Fruit fly (Drosophila melanogaster): ENCODE results near the gene CG31915.

CG31915 gene

dm6 chr2L:5523848-5524473, 4.0 kb upstream of the CG31915 start, which contains the start of the genes Vps52 and Elp4 (continued):
- TF ChIP-seq CG30431 (GFP tag; optimal IDR thresholded peaks at IDR 0.05) = peak; percentile 21
- peak; percentile 78 for TF ChIP-seq CG13894 (tag; optimal IDR thresholded peaks at IDR 0.05)
- TF ChIP-seq vnd (GFP tag; IDR thresholded peaks at IDR 0.05; ENCODE audit: partially characterized antibody) = peak; percentile 78
- TF ChIP-seq E2f1 (GFP tag; IDR thresholded peaks at IDR 0.05) = peak; percentile 66
- TF ChIP-seq Scr (GFP tag; IDR thresholded peaks at IDR 0.05; ENCODE audit: partially characterized antibody) = peak; percentile 77
- peak; percentile 16 for TF ChIP-seq CG2875 (GFP tag; optimal IDR thresholded peaks at IDR 0.05)
- no peak for TF ChIP-seq chm (GFP tag; IDR thresholded peaks at IDR 0.05)
- TF ChIP-seq jumu (GFP tag; optimal IDR thresholded peaks at IDR 0.05) = no peak
- peak; percentile 58 for TF ChIP-seq ttk (GFP tag; IDR thresholded peaks at IDR 0.05)
- TF ChIP-seq btn (GFP tag; optimal IDR thresholded peaks at IDR 0.05) = no peak
- peak; percentile 89 for TF ChIP-seq CG12659 (GFP tag; optimal IDR thresholded peaks at IDR 0.05)
- TF ChIP-seq CG8359 (GFP tag; optimal IDR thresholded peaks at IDR 0.05; ENCODE audit: borderline replicate concordance) = no peak
- TF ChIP-seq her (GFP tag; optimal IDR thresholded peaks at IDR 0.05) = peak; percentile 19
- TF ChIP-seq CG16813 (GFP tag; IDR thresholded peaks at IDR 0.05; ENCODE audit: partially characterized antibody) = peak; percentile 73
- TF ChIP-seq D19A (tag; optimal IDR thresholded peaks at IDR 0.05) = no peak
- peak; percentile 58; the same call in 1 of the 2 replicates for TF ChIP-seq klu (GFP tag; IDR thresholded peaks at IDR 0.05)
- 0 out of 2 replicates have a peak, but pooled peaks have one; percentile 41 for TF ChIP-seq onecut (GFP tag; IDR thresholded peaks at IDR 0.05)
- TF ChIP-seq zfh2 (GFP tag; optimal IDR thresholded peaks at IDR 0.05) = peak; percentile 64
- peak; percentile 66 for TF ChIP-seq gsb-n (tag; optimal IDR thresholded peaks at IDR 0.05)
- TF ChIP-seq CG1602 (GFP tag; optimal IDR thresholded peaks at IDR 0.05) = peak; percentile 78
- 0 out of 2 replicates have a peak, but pooled peaks have one; percentile 20 for TF ChIP-seq CG6272 (GFP tag; IDR thresholded peaks at IDR 0.05)
- TF ChIP-seq CrebB (tag; optimal IDR thresholded peaks at IDR 0.05) = no peak
- TF ChIP-seq Neu2 (GFP tag; optimal IDR thresholded peaks at IDR 0.05; ENCODE audit: borderline replicate concordance) = no peak
- peak; percentile 57; the same call in 1 of the 2 replicates for TF ChIP-seq CG11085 (GFP tag; IDR thresholded peaks at IDR 0.05)
- peak; percentile 51 for TF ChIP-seq CG6765 (GFP tag; optimal IDR thresholded peaks at IDR 0.05)
- no peak for TF ChIP-seq slp2 (GFP tag; optimal IDR thresholded peaks at IDR 0.05)
- TF ChIP-seq CG2116 (GFP tag; optimal IDR thresholded peaks at IDR 0.05) = peak; percentile 86
- TF ChIP-seq pzg (GFP tag; optimal IDR thresholded peaks at IDR 0.05) = peak; percentile 50
- peak; percentile 73 for TF ChIP-seq Hsf (GFP tag; optimal IDR thresholded peaks at IDR 0.05)
- TF ChIP-seq slbo (GFP tag; IDR thresholded peaks at IDR 0.05) = peak; percentile 74
- no peak for TF ChIP-seq ac (GFP tag; optimal IDR thresholded peaks at IDR 0.05)
- TF ChIP-seq CG11398 (GFP tag; optimal IDR thresholded peaks at IDR 0.05) = no peak
- peak; percentile 57 for TF ChIP-seq stc (GFP tag; IDR thresholded peaks at IDR 0.05)
- peak; percentile 79 for TF ChIP-seq slou (GFP tag; optimal IDR thresholded peaks at IDR 0.05)
- no peak for TF ChIP-seq E2f2 (GFP tag; IDR thresholded peaks at IDR 0.05)
- peak; percentile 81 for TF ChIP-seq CG18262 (tag; optimal IDR thresholded peaks at IDR 0.05)
- peak; percentile 16 for TF ChIP-seq CG9797 (GFP tag; optimal IDR thresholded peaks at IDR 0.05)
- TF ChIP-seq CG11504 (tag; optimal IDR thresholded peaks at IDR 0.05) = no peak
- TF ChIP-seq CG15011 (GFP tag; optimal IDR thresholded peaks at IDR 0.05) = no peak
- TF ChIP-seq ato (GFP tag; IDR thresholded peaks at IDR 0.05; ENCODE audit: partially characterized antibody) = peak; percentile 37; the same call in 1 of the 2 replicates
- TF ChIP-seq jigr1 (GFP tag; IDR thresholded peaks at IDR 0.05) = no peak
- peak; percentile 51 for TF ChIP-seq Deaf1 (tag; optimal IDR thresholded peaks at IDR 0.05)
- TF ChIP-seq ATbp (GFP tag; optimal IDR thresholded peaks at IDR 0.05) = no peak
- no peak for TF ChIP-seq CG3407 (GFP tag; optimal IDR thresholded peaks at IDR 0.05)
- peak; percentile 17 for TF ChIP-seq Mes4 (GFP tag; optimal IDR thresholded peaks at IDR 0.05)
- TF ChIP-seq gfzf (GFP tag; optimal IDR thresholded peaks at IDR 0.05) = peak; percentile 0
- TF ChIP-seq sisA (GFP tag; IDR thresholded peaks at IDR 0.05) = peak; percentile 34; the same call in 1 of the 2 replicates
- no peak for TF ChIP-seq abd-A (tag; optimal IDR thresholded peaks at IDR 0.05)
- no peak for TF ChIP-seq CG4282 (GFP tag; optimal IDR thresholded peaks at IDR 0.05)
- TF ChIP-seq ftz-f1 (GFP tag; optimal IDR thresholded peaks at IDR 0.05) = no peak
